Fruit fly (Drosophila melanogaster): Measurements from ENCODE around the gene nuf.

DNA sequence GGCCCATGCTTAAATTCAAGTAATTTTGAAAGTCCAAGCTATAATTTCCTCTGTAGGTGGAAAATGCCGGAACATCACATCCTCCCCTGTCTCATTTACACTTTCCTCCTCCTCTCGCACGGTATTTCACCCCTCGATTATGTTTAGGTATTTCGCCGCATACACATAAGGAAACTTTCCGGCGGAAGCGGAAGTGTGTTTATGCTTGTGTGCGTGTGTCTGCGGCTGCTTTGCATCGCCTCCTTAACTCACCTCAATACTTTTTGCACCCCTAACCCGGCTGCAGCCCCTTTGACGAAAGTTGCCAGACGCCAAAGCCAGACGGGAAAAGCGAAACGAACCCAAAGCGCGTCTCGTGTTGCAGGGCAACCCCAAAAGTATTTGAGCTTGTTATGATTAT, 72.1 kb downstream of the nuf start:
- TF ChIP-seq CG14655 (GFP tag; optimal IDR thresholded peaks at IDR 0.05) = no peak
- no peak for TF ChIP-seq Pif1A (GFP tag; optimal IDR thresholded peaks at IDR 0.05)
- TF ChIP-seq CG13204 (GFP tag; optimal IDR thresholded peaks at IDR 0.05) = no peak
- no peak for TF ChIP-seq CG9948 (tag; optimal IDR thresholded peaks at IDR 0.05)
- no peak for TF ChIP-seq CG8159 (tag; optimal IDR thresholded peaks at IDR 0.05)
